Worm (Caenorhabditis elegans) whole organism, late embryonic: ENCODE measurements around the gene mif-4.

Source experiments
- K09A11.1 ChIP-seq: sonication (generic microtip); optimal IDR thresholded peaks from 2 replicates; lab custom pipeline; 2017; ENCODE audit warnings: antibody characterized with exemption, mild to moderate bottlenecking, missing genetic modification characterization, missing compliant biosample characterization; ENCODE audit not compliant: insufficient read depth
- T23F11.4 ChIP-seq: fragments of 200-800 bp; sonication (Bioruptor generic); optimal IDR thresholded peaks from 2 replicates; lab custom pipeline; 2018; ENCODE audit warnings: mild to moderate bottlenecking, missing genetic modification characterization, missing compliant biosample characterization
- Y22D7AL.16 ChIP-seq: sonication (generic microtip); optimal IDR thresholded peaks from 2 replicates; lab custom pipeline; 2016; ENCODE audit warnings: missing genetic modification characterization, missing compliant biosample characterization
- ahr-1 ChIP-seq: sonication (generic microtip); optimal IDR thresholded peaks from 2 replicates; lab custom pipeline; 2016; ENCODE audit warnings: missing genetic modification characterization, missing compliant biosample characterization
- ama-1 ChIP-seq: fragments of 150-350 bp; optimal IDR thresholded peaks from 2 replicates; lab custom pipeline; 2014
- ceh-18 ChIP-seq: sonication (generic microtip); optimal IDR thresholded peaks from 2 replicates; lab custom pipeline; 2016; ENCODE audit warnings: missing genetic modification characterization, missing compliant biosample characterization
- ceh-19 ChIP-seq: fragments of 200-800 bp; sonication (Bioruptor generic); optimal IDR thresholded peaks from 2 replicates; lab custom pipeline; 2018; ENCODE audit warnings: mild to moderate bottlenecking, missing genetic modification characterization, missing compliant biosample characterization
- ceh-22 ChIP-seq: sonication (generic microtip); optimal IDR thresholded peaks from 2 replicates; lab custom pipeline; 2017; ENCODE audit warnings: missing biosample characterization, missing genetic modification characterization
- ceh-30 ChIP-seq: fragments of 150-350 bp; optimal IDR thresholded peaks from 2 replicates; lab custom pipeline; 2014; ENCODE audit warnings: missing biosample characterization, missing genetic modification characterization
- ceh-31 ChIP-seq: sonication (generic microtip); optimal IDR thresholded peaks from 2 replicates; lab custom pipeline; 2016; ENCODE audit warnings: missing genetic modification characterization, missing compliant biosample characterization
- ceh-34 ChIP-seq: sonication (generic microtip); optimal IDR thresholded peaks from 2 replicates; lab custom pipeline; 2016; ENCODE audit warnings: mild to moderate bottlenecking, missing genetic modification characterization, missing compliant biosample characterization
- ceh-48 ChIP-seq: sonication (generic microtip); optimal IDR thresholded peaks from 2 replicates; lab custom pipeline; 2016; ENCODE audit warnings: missing genetic modification characterization, inconsistent platforms, missing compliant biosample characterization
- dve-1 ChIP-seq: sonication (generic microtip); optimal IDR thresholded peaks from 2 replicates; lab custom pipeline; 2017; ENCODE audit warnings: antibody characterized with exemption, mild to moderate bottlenecking, missing genetic modification characterization, missing compliant biosample characterization
- elt-2 ChIP-seq: sonication (generic microtip); optimal IDR thresholded peaks from 2 replicates; lab custom pipeline; 2016; ENCODE audit warnings: missing genetic modification reagents, missing genetic modification characterization, missing compliant biosample characterization
- elt-4 ChIP-seq: sonication (generic microtip); optimal IDR thresholded peaks from 2 replicates; lab custom pipeline; 2016; ENCODE audit warnings: missing genetic modification characterization, missing compliant biosample characterization
- eyg-1 ChIP-seq: sonication (generic microtip); optimal IDR thresholded peaks from 2 replicates; lab custom pipeline; 2016; ENCODE audit warnings: missing genotype, missing genetic modification characterization, missing compliant biosample characterization
- fkh-10 ChIP-seq: fragments of 150-350 bp; optimal IDR thresholded peaks from 2 replicates; lab custom pipeline; 2014; ENCODE audit warnings: missing biosample characterization, missing genetic modification reagents, missing genetic modification characterization
- gmeb-2 ChIP-seq: sonication (generic microtip); optimal IDR thresholded peaks from 2 replicates; lab custom pipeline; 2016; ENCODE audit warnings: missing genetic modification characterization, inconsistent platforms, missing compliant biosample characterization
- hlh-6 ChIP-seq: sonication (generic microtip); optimal IDR thresholded peaks from 2 replicates; lab custom pipeline; 2016; ENCODE audit warnings: missing genotype, missing genetic modification characterization, missing compliant biosample characterization
- hlh-8 ChIP-seq: sonication (generic microtip); optimal IDR thresholded peaks from 2 replicates; lab custom pipeline; 2016; ENCODE audit warnings: missing genotype, missing genetic modification characterization, missing compliant biosample characterization
- lim-6 ChIP-seq: sonication (generic microtip); optimal IDR thresholded peaks from 2 replicates; lab custom pipeline; 2016; ENCODE audit warnings: missing genetic modification characterization, missing compliant biosample characterization
- lin-11 ChIP-seq: fragments of 200-800 bp; sonication (Bioruptor generic); optimal IDR thresholded peaks from 2 replicates; lab custom pipeline; 2018; ENCODE audit warnings: mild to moderate bottlenecking, missing genetic modification characterization, missing compliant biosample characterization
- madf-2 ChIP-seq: sonication (generic microtip); optimal IDR thresholded peaks from 2 replicates; lab custom pipeline; 2017; ENCODE audit warnings: missing genetic modification characterization, missing compliant biosample characterization
- mec-3 ChIP-seq: sonication (generic microtip); optimal IDR thresholded peaks from 2 replicates; lab custom pipeline; 2016; ENCODE audit warnings: borderline replicate concordance, missing genetic modification characterization, missing compliant biosample characterization
- nhr-11 ChIP-seq: fragments of 150-350 bp; optimal IDR thresholded peaks from 2 replicates; lab custom pipeline; 2014; ENCODE audit warnings: missing biosample characterization, missing genetic modification characterization
- nhr-232 ChIP-seq: sonication (generic microtip); optimal IDR thresholded peaks from 2 replicates; lab custom pipeline; 2016; ENCODE audit warnings: missing genetic modification characterization, missing compliant biosample characterization
- pag-3 ChIP-seq: sonication (generic microtip); optimal IDR thresholded peaks from 2 replicates; lab custom pipeline; 2016; ENCODE audit warnings: missing compliant biosample characterization, missing genetic modification characterization, borderline replicate concordance
- pat-9 ChIP-seq: fragments of 200-800 bp; sonication (Bioruptor generic); optimal IDR thresholded peaks from 2 replicates; lab custom pipeline; 2018; ENCODE audit warnings: mild to moderate bottlenecking, missing genetic modification characterization, moderate library complexity, missing compliant biosample characterization
- pax-1 ChIP-seq: fragments of 150-350 bp; optimal IDR thresholded peaks from 2 replicates; lab custom pipeline; 2014; ENCODE audit warnings: missing biosample characterization, missing genetic modification characterization
- pha-2 ChIP-seq: sonication (generic microtip); optimal IDR thresholded peaks from 2 replicates; lab custom pipeline; 2017; ENCODE audit warnings: mild to moderate bottlenecking, missing genetic modification characterization, missing compliant biosample characterization
- pha-4 ChIP-seq: fragments of 150-350 bp; optimal IDR thresholded peaks from 2 replicates; lab custom pipeline; 2018; ENCODE audit warnings: missing biosample characterization, missing genetic modification reagents, missing genetic modification characterization
- pqm-1 ChIP-seq: sonication (generic microtip); optimal IDR thresholded peaks from 2 replicates; lab custom pipeline; 2016; ENCODE audit warnings: missing genetic modification characterization, missing compliant biosample characterization
- pros-1 ChIP-seq: fragments of 150-350 bp; optimal IDR thresholded peaks from 2 replicates; lab custom pipeline; 2014; ENCODE audit warnings: missing biosample characterization, missing genetic modification reagents, missing genetic modification characterization
- rnt-1 ChIP-seq: sonication (generic microtip); optimal IDR thresholded peaks from 2 replicates; lab custom pipeline; 2016; ENCODE audit warnings: missing genetic modification characterization, missing compliant biosample characterization
- sdc-2 ChIP-seq: sonication (generic microtip); optimal IDR thresholded peaks from 2 replicates; lab custom pipeline; 2016; ENCODE audit warnings: missing genotype, missing genetic modification characterization, missing compliant biosample characterization
- sox-2 ChIP-seq: fragments of 200-800 bp; sonication (Bioruptor generic); IDR thresholded peaks from 2 replicates; pipeline ENCODE4 v1.3.6; 2022; ENCODE audit warnings: missing genetic modification reagents, missing genetic modification characterization, missing compliant biosample characterization
- sox-4 ChIP-seq: sonication (generic microtip); optimal IDR thresholded peaks from 2 replicates; lab custom pipeline; 2017; ENCODE audit warnings: mild to moderate bottlenecking, missing genetic modification characterization, inconsistent platforms, missing compliant biosample characterization
- tbx-2 ChIP-seq: sonication (generic microtip); optimal IDR thresholded peaks from 2 replicates; lab custom pipeline; 2016; ENCODE audit warnings: missing genetic modification characterization, missing compliant biosample characterization
- tbx-7 ChIP-seq: sonication (generic microtip); optimal IDR thresholded peaks from 2 replicates; lab custom pipeline; 2016; ENCODE audit warnings: missing genotype, missing genetic modification characterization, missing compliant biosample characterization
- ttx-3 ChIP-seq: sonication (generic microtip); optimal IDR thresholded peaks from 2 replicates; lab custom pipeline; 2016; ENCODE audit warnings: missing genetic modification reagents, missing genetic modification characterization, missing compliant biosample characterization
- unc-3 ChIP-seq, 2 experiments: fragments of 200-800 bp in 1 of 2; sonication (Bioruptor generic) in 1 of 2; sonication (generic microtip) in 1 of 2; conservative IDR thresholded peaks in 1 of 2; optimal IDR thresholded peaks in 1 of 2; 2 replicates each; pipeline versions ENCODE4 v1.3.6 to Lab custom; 2016 to 2022; ENCODE audit warnings: missing compliant biosample characterization in 2 of 2, missing genetic modification characterization in 2 of 2, missing genetic modification reagents in 1 of 2
- unc-42 ChIP-seq: sonication (generic microtip); optimal IDR thresholded peaks from 2 replicates; lab custom pipeline; 2016; ENCODE audit warnings: missing genotype, missing genetic modification characterization, missing compliant biosample characterization
- unc-86 ChIP-seq: sonication (generic microtip); optimal IDR thresholded peaks from 2 replicates; lab custom pipeline; 2016; ENCODE audit warnings: missing genetic modification characterization, missing compliant biosample characterization
- zip-5 ChIP-seq: sonication (generic microtip); optimal IDR thresholded peaks from 2 replicates; lab custom pipeline; 2016; ENCODE audit warnings: missing genetic modification characterization, missing compliant biosample characterization

The mif-4 gene

ce11 chrIV:6335908-6336307, at the start of gene mif-4:
Gene mif-4, minus strand, starts transcription at chrIV:6335994.
- TF ChIP-seq sox-4 (tag; lab: Kevin White, UChicago): no peak

- no peak for TF ChIP-seq elt-4
- TF ChIP-seq pqm-1: no peak
- peak; percentile 77 for TF ChIP-seq unc-42 (tag; lab: Kevin White, UChicago)
- peak; percentile 11 for TF ChIP-seq ceh-34 (tag; lab: Kevin White, UChicago)
- peak; percentile 47 for TF ChIP-seq ceh-19 (GFP tag; lab: Kevin White, UChicago)
- TF ChIP-seq hlh-6 (tag; lab: Kevin White, UChicago): no peak
Observed at ce11 chrIV:6385010-6385409, 49.2 kb upstream of the mif-4 start.

ce11 chrIV:6383970-6384369, 48.2 kb upstream of the mif-4 start, which contains the start of gene shl-1:
Gene shl-1, minus strand, starts transcription at chrIV:6384070.
- TF ChIP-seq Y22D7AL.16 (tag; lab: Kevin White, UChicago) (no peak), lin-11 (tag; lab: Kevin White, UChicago) (no peak), ceh-19 (GFP tag; lab: Kevin White, UChicago) (no peak), K09A11.1 (tag; lab: Kevin White, UChicago) (no peak), T23F11.4 (no peak), dve-1 (tag; lab: Kevin White, UChicago) (no peak), tbx-2 (no peak), madf-2 (tag; lab: Kevin White, UChicago) (no peak), elt-2 (tag; lab: Kevin White, UChicago) (no peak), rnt-1 (tag; lab: Kevin White, UChicago) (no peak), sdc-2 (tag; lab: Kevin White, UChicago) (no peak), ceh-34 (tag; lab: Kevin White, UChicago) (no peak), nhr-232 (tag; lab: Kevin White, UChicago) (no peak), ama-1 (lab: Kevin White, UChicago) (no peak), sox-2 (GFP tag; lab: Robert Waterston, UW) (no peak), pax-1 (no peak), ceh-31 (no peak), zip-5 (tag; lab: Kevin White, UChicago) (no peak), pqm-1 (no peak), pag-3 (tag; lab: Kevin White, UChicago) (no peak)

- no peak for TF ChIP-seq ahr-1
- no peak for TF ChIP-seq unc-3 (GFP tag; conservative IDR thresholded peaks at IDR 0.05; lab: Robert Waterston, UW)
- no peak for TF ChIP-seq unc-3 (tag; optimal IDR thresholded peaks at IDR 0.05; lab: Kevin White, UChicago)
- TF ChIP-seq elt-2 (tag; lab: Kevin White, UChicago): no peak
- no peak for TF ChIP-seq pha-4 (tag; lab: Kevin White, UChicago)
- no peak for TF ChIP-seq pha-2 (tag; lab: Kevin White, UChicago)
- no peak for TF ChIP-seq ceh-22 (tag; lab: Kevin White, UChicago)
- no peak for TF ChIP-seq sdc-2 (tag; lab: Kevin White, UChicago)
Observed at ce11 chrIV:6378398-6378797, 42.6 kb upstream of the mif-4 start.

ce11 chrIV:6377335-6378069, 41.7 kb upstream of the mif-4 start:
- TF ChIP-seq unc-42 (tag; lab: Kevin White, UChicago) (no peak), tbx-7 (no peak), pha-2 (tag; lab: Kevin White, UChicago) (no peak), ceh-30 (tag; lab: Kevin White, UChicago) (no peak), pat-9 (tag; lab: Kevin White, UChicago) (no peak), mec-3 (tag; lab: Kevin White, UChicago) (no peak), ttx-3 (tag; lab: Kevin White, UChicago) (no peak), lim-6 (tag; lab: Kevin White, UChicago) (no peak), pros-1 (tag; lab: Kevin White, UChicago) (no peak), ahr-1 (no peak), hlh-8 (tag; lab: Kevin White, UChicago) (no peak), unc-86 (tag; lab: Kevin White, UChicago) (no peak), ceh-48 (no peak), ceh-18 (tag; lab: Kevin White, UChicago) (no peak), nhr-11 (tag; lab: Kevin White, UChicago) (no peak), eyg-1 (no peak), fkh-10 (no peak), rnt-1 (tag; lab: Kevin White, UChicago) (no peak), ama-1 (lab: Kevin White, UChicago) (no peak), gmeb-2 (tag; lab: Kevin White, UChicago) (no peak)
- TF ChIP-seq, all 69 proteins: peak for 0
